Worm (Caenorhabditis elegans) whole organism, L2 larva: ENCODE data around the gene ZK795.3.

Experiments used
- ceh-82 ChIP-seq: fragments of 150-350 bp; optimal IDR thresholded peaks from 2 replicates; lab custom pipeline; 2014; ENCODE audit warnings: missing biosample characterization, missing genetic modification characterization
- elt-3 ChIP-seq: sonication (generic microtip); optimal IDR thresholded peaks from 2 replicates; lab custom pipeline; 2017; ENCODE audit warnings: missing biosample characterization, missing genetic modification characterization
- lin-39 ChIP-seq: fragments of 150-350 bp; optimal IDR thresholded peaks from 2 replicates; lab custom pipeline; 2014; ENCODE audit warnings: missing biosample characterization, missing genetic modification reagents, missing genetic modification characterization
- nhr-25 ChIP-seq: fragments of 150-350 bp; sonication (generic microtip); optimal IDR thresholded peaks from 3 replicates; lab custom pipeline; 2014; ENCODE audit warnings: missing biosample characterization, missing genetic modification characterization

ce11 chrIV:12560568-12560967, 1.4 kb downstream of the ZK795.3 start, which contains the start of gene snb-7:
- TF ChIP-seq elt-3, result no peak
- no peak for TF ChIP-seq nhr-25 (tag; lab: Kevin White, UChicago)
- TF ChIP-seq ceh-82 (tag; lab: Kevin White, UChicago), result no peak
- TF ChIP-seq lin-39 (tag; lab: Kevin White, UChicago), result no peak
